Worm (Caenorhabditis elegans) whole organism, L3 larva: ENCODE results near the gene EGAP9.3.

Source experiments
- ama-1 ChIP-seq: fragments of 150-350 bp; optimal IDR thresholded peaks from 2 replicates; lab custom pipeline; 2018
- fos-1 ChIP-seq: fragments of 150-350 bp; optimal IDR thresholded peaks from 2 replicates; lab custom pipeline; 2014; ENCODE audit warnings: missing biosample characterization, missing genetic modification characterization
- mdl-1 ChIP-seq: fragments of 150-350 bp; optimal IDR thresholded peaks from 2 replicates; lab custom pipeline; 2014; ENCODE audit warnings: missing biosample characterization, missing genetic modification characterization
- nhr-237 ChIP-seq: fragments of 150-350 bp; optimal IDR thresholded peaks from 2 replicates; lab custom pipeline; 2014; ENCODE audit warnings: missing biosample characterization, missing genetic modification characterization
- skn-1 ChIP-seq: fragments of 150-350 bp; optimal IDR thresholded peaks from 2 replicates; lab custom pipeline; 2014; ENCODE audit warnings: missing biosample characterization, missing genetic modification characterization
- ztf-4 ChIP-seq: fragments of 150-350 bp; optimal IDR thresholded peaks from 2 replicates; lab custom pipeline; 2014; ENCODE audit warnings: missing biosample characterization, missing genetic modification characterization

DNA sequence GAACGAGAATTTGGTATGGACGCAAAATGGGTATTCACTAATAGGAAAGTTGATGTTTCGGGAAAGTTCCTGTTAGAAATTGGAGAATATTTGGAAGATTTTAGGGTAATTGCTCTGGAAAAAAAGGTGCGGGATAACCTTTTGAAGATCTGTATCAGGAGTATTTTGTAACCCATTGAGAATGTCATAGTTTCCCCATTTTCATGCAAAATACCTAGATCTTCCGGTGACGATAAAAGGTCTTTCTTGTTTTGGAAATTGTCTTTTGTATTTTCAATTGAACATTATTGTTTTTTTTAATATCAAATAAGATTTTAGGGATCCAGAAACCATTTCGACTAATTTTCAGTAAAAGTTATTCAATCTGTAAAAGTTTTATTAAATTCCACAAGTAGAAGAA, 18.3 kb downstream of the EGAP9.3 start, which contains the start of gene spp-19:
- no peak for TF ChIP-seq mdl-1 (tag; lab: Kevin White, UChicago)
- TF ChIP-seq fos-1 (tag; lab: Kevin White, UChicago): no peak
- TF ChIP-seq skn-1: no peak
- no peak for TF ChIP-seq ama-1 (lab: Kevin White, UChicago)
- no peak for TF ChIP-seq ztf-4 (tag; lab: Kevin White, UChicago)
- no peak for TF ChIP-seq nhr-237 (tag; lab: Kevin White, UChicago)
